Worm (Caenorhabditis elegans): ENCODE data around the gene F31B12.4.

DNA sequence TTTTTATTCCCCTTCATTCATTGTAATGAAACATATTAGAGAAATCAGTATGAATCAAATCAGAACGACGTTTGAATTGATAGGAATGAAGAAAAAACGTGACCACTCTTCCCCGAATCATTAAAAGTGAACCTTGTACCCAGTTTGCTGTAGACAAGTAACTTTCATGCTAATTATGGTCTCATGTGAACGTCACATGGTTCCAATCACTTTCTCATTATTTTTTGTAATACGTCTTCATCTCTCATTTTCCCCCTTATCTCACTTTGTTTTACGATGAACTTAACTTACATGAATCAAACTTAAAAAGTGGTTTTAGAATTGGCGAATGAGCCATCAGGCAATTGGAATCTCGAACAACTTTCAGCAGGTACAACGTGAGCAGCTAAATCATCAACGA is 31.8 kb upstream of the F31B12.4 start:
- TF ChIP-seq F22D6.2 (tag; optimal IDR thresholded peaks at IDR 0.05) (no peak), ztf-6 (GFP tag; IDR thresholded peaks at IDR 0.05) (no peak), nhr-90 (tag; optimal IDR thresholded peaks at IDR 0.05) (no peak), bed-2 (GFP tag; IDR thresholded peaks at IDR 0.05) (no peak), unc-62 (GFP tag; optimal IDR thresholded peaks at IDR 0.05) (no peak), madf-6 (GFP tag; IDR thresholded peaks at IDR 0.05) (no peak), hrde-1 (tag; optimal IDR thresholded peaks at IDR 0.05; ENCODE audit: borderline replicate concordance) (no peak), ceh-79 (tag; optimal IDR thresholded peaks at IDR 0.05) (no peak), pha-4 (tag; optimal IDR thresholded peaks at IDR 0.05) (no peak), hmg-1.2 (GFP tag; IDR thresholded peaks at IDR 0.05) (no peak), let-526 (GFP tag; IDR thresholded peaks at IDR 0.05) (peak; percentile 59; the same call in 1 of the 2 replicates), F33H1.4 (GFP tag; IDR thresholded peaks at IDR 0.05) (no peak), dpff-1 (tag; optimal IDR thresholded peaks at IDR 0.05) (no peak)
